Fruit fly (Drosophila melanogaster): ENCODE results near the gene Pex12.

Gene Pex12

dm6 chr2L:815785-816389, at the start of gene Pex12, which contains the start of gene Saf6:
Gene Pex12 (plus strand): TSS chr2L:815993.
Gene Saf6 (minus strand): TSS chr2L:815950.
- TF ChIP-seq Hr96 (GFP tag; optimal IDR thresholded peaks at IDR 0.05) (peak; percentile 12), Crg-1 (GFP tag; optimal IDR thresholded peaks at IDR 0.05) (no peak), tj (GFP tag; optimal IDR thresholded peaks at IDR 0.05) (peak; percentile 16), bab1 (GFP tag; optimal IDR thresholded peaks at IDR 0.05) (peak; percentile 37), kay (GFP tag; ENCODE audit: borderline replicate concordance) (no peak), CG33017 (tag; optimal IDR thresholded peaks at IDR 0.05) (no peak), CG5204 (GFP tag; optimal IDR thresholded peaks at IDR 0.05) (no peak), Clk (GFP tag; optimal IDR thresholded peaks at IDR 0.05) (no peak), Mnt (GFP tag; optimal IDR thresholded peaks at IDR 0.05) (peak; percentile 24), CG11617 (GFP tag; optimal IDR thresholded peaks at IDR 0.05) (no peak), CG14711 (tag; optimal IDR thresholded peaks at IDR 0.05) (no peak), cnc (optimal IDR thresholded peaks at IDR 0.05) (no peak), CG12768 (GFP tag; optimal IDR thresholded peaks at IDR 0.05) (peak; percentile 25), CG7101 (tag; optimal IDR thresholded peaks at IDR 0.05) (peak; percentile 11), CG1620 (GFP tag; optimal IDR thresholded peaks at IDR 0.05) (no peak), ovo (GFP tag; optimal IDR thresholded peaks at IDR 0.05) (no peak)

dm6 chr2L:773247-773646, 42.5 kb upstream of the Pex12 start, which contains the start of gene CG12506:
Gene CG12506 (plus strand): TSS chr2L:773547.
- TF ChIP-seq toe (GFP tag; optimal IDR thresholded peaks at IDR 0.05), result no peak
- no peak for TF ChIP-seq CG5204 (GFP tag; optimal IDR thresholded peaks at IDR 0.05)
- no peak for TF ChIP-seq CG33017 (tag; optimal IDR thresholded peaks at IDR 0.05)
- TF ChIP-seq Mnt (GFP tag; optimal IDR thresholded peaks at IDR 0.05), result no peak
- no peak for TF ChIP-seq Clk (GFP tag; optimal IDR thresholded peaks at IDR 0.05)

- TF ChIP-seq CG7045 (GFP tag; optimal IDR thresholded peaks at IDR 0.05), result no peak
- TF ChIP-seq tj (GFP tag; optimal IDR thresholded peaks at IDR 0.05), result no peak
- TF ChIP-seq Mnt (GFP tag; optimal IDR thresholded peaks at IDR 0.05), result no peak
- no peak for TF ChIP-seq Clk (GFP tag; optimal IDR thresholded peaks at IDR 0.05)
- TF ChIP-seq CG11617 (GFP tag; optimal IDR thresholded peaks at IDR 0.05), result no peak
- no peak for TF ChIP-seq CG12768 (GFP tag; optimal IDR thresholded peaks at IDR 0.05)
These were observed 39.6 kb upstream of the Pex12 start, which contains the start of gene CG13946 for dm6 chr2L:776236-776635. Gene CG13946 (plus strand): TSS chr2L:776536.

- TF ChIP-seq Clk (GFP tag; optimal IDR thresholded peaks at IDR 0.05) (no peak), CG1620 (GFP tag; optimal IDR thresholded peaks at IDR 0.05) (no peak), CG12768 (GFP tag; optimal IDR thresholded peaks at IDR 0.05) (no peak), CG14711 (tag; optimal IDR thresholded peaks at IDR 0.05) (no peak), kay (GFP tag; ENCODE audit: borderline replicate concordance) (no peak), pad (GFP tag; optimal IDR thresholded peaks at IDR 0.05) (no peak), Mnt (GFP tag; optimal IDR thresholded peaks at IDR 0.05) (no peak), cic (GFP tag; optimal IDR thresholded peaks at IDR 0.05) (no peak), toe (GFP tag; optimal IDR thresholded peaks at IDR 0.05) (no peak), Crg-1 (GFP tag; optimal IDR thresholded peaks at IDR 0.05) (no peak), CG11617 (GFP tag; optimal IDR thresholded peaks at IDR 0.05) (no peak), tj (GFP tag; optimal IDR thresholded peaks at IDR 0.05) (no peak), CG7045 (GFP tag; optimal IDR thresholded peaks at IDR 0.05) (no peak), Hr96 (GFP tag; optimal IDR thresholded peaks at IDR 0.05) (no peak), CG33017 (tag; optimal IDR thresholded peaks at IDR 0.05) (no peak), CG5204 (GFP tag; optimal IDR thresholded peaks at IDR 0.05) (no peak)
These were observed 36.6 kb upstream of the Pex12 start, which contains the start of gene CG13947 for dm6 chr2L:779123-779584. Gene CG13947 (plus strand): TSS chr2L:779173.

dm6 chr2L:780182-780581, 35.6 kb upstream of the Pex12 start, which contains the start of gene Gr21a:
Gene Gr21a (plus strand): TSS chr2L:780482.
- no peak for TF ChIP-seq bab1 (GFP tag; optimal IDR thresholded peaks at IDR 0.05)
- no peak for TF ChIP-seq CG12768 (GFP tag; optimal IDR thresholded peaks at IDR 0.05)
- no peak for TF ChIP-seq CG1620 (GFP tag; optimal IDR thresholded peaks at IDR 0.05)
- TF ChIP-seq Mnt (GFP tag; optimal IDR thresholded peaks at IDR 0.05), result no peak
- no peak for TF ChIP-seq toe (GFP tag; optimal IDR thresholded peaks at IDR 0.05)

- no peak for TF ChIP-seq Hr96 (GFP tag; optimal IDR thresholded peaks at IDR 0.05)
- TF ChIP-seq Mnt (GFP tag; optimal IDR thresholded peaks at IDR 0.05), result no peak
- no peak for TF ChIP-seq kay (GFP tag; ENCODE audit: borderline replicate concordance)
- no peak for TF ChIP-seq CG7045 (GFP tag; optimal IDR thresholded peaks at IDR 0.05)
- TF ChIP-seq cic (GFP tag; optimal IDR thresholded peaks at IDR 0.05), result no peak
- TF ChIP-seq Crg-1 (GFP tag; optimal IDR thresholded peaks at IDR 0.05), result no peak
- TF ChIP-seq pad (GFP tag; optimal IDR thresholded peaks at IDR 0.05), result no peak
- TF ChIP-seq CG7101 (tag; optimal IDR thresholded peaks at IDR 0.05), result no peak
- TF ChIP-seq toe (GFP tag; optimal IDR thresholded peaks at IDR 0.05), result no peak
- TF ChIP-seq CG1620 (GFP tag; optimal IDR thresholded peaks at IDR 0.05), result no peak
These were observed 34.9 kb upstream of the Pex12 start for dm6 chr2L:780851-781250.

dm6 chr2L:784036-784435, 31.8 kb upstream of the Pex12 start, which contains the start of gene CG3544:
Gene CG3544 (plus strand): TSS chr2L:784336.
- TF ChIP-seq ovo (GFP tag; optimal IDR thresholded peaks at IDR 0.05), result no peak
- TF ChIP-seq CG14711 (tag; optimal IDR thresholded peaks at IDR 0.05), result no peak
- no peak for TF ChIP-seq CG7045 (GFP tag; optimal IDR thresholded peaks at IDR 0.05)
- TF ChIP-seq pad (GFP tag; optimal IDR thresholded peaks at IDR 0.05), result no peak
- no peak for TF ChIP-seq Clk (GFP tag; optimal IDR thresholded peaks at IDR 0.05)
- no peak for TF ChIP-seq CG12768 (GFP tag; optimal IDR thresholded peaks at IDR 0.05)
- no peak for TF ChIP-seq kay (GFP tag; ENCODE audit: borderline replicate concordance)
- no peak for TF ChIP-seq toe (GFP tag; optimal IDR thresholded peaks at IDR 0.05)
- no peak for TF ChIP-seq Crg-1 (GFP tag; optimal IDR thresholded peaks at IDR 0.05)
- no peak for TF ChIP-seq cic (GFP tag; optimal IDR thresholded peaks at IDR 0.05)
- no peak for TF ChIP-seq CG5204 (GFP tag; optimal IDR thresholded peaks at IDR 0.05)
- no peak for TF ChIP-seq CG7101 (tag; optimal IDR thresholded peaks at IDR 0.05)
- no peak for TF ChIP-seq cnc (optimal IDR thresholded peaks at IDR 0.05)
- no peak for TF ChIP-seq CG11617 (GFP tag; optimal IDR thresholded peaks at IDR 0.05)
- no peak for TF ChIP-seq CG33017 (tag; optimal IDR thresholded peaks at IDR 0.05)
- no peak for TF ChIP-seq Hr96 (GFP tag; optimal IDR thresholded peaks at IDR 0.05)
- TF ChIP-seq CG1620 (GFP tag; optimal IDR thresholded peaks at IDR 0.05), result no peak
- TF ChIP-seq bab1 (GFP tag; optimal IDR thresholded peaks at IDR 0.05), result no peak
- TF ChIP-seq tj (GFP tag; optimal IDR thresholded peaks at IDR 0.05), result no peak
- TF ChIP-seq Mnt (GFP tag; optimal IDR thresholded peaks at IDR 0.05), result no peak
